Fruit fly (Drosophila melanogaster) whole organism, embryonic: ENCODE measurements around the gene ClpX.
A peak's percentile ranks its signal among the peaks of the same experiment; 100 is the strongest.

Experiments
- B-H1 ChIP-seq: fragments of 200-800 bp; sonication (Bioruptor generic); IDR thresholded peaks from 3 replicates; pipeline ENCODE4 v1.3.6; 2022; ENCODE audit warnings: missing biosample characterization, missing genetic modification characterization
- BtbVII ChIP-seq: fragments of 200-800 bp; sonication (Bioruptor generic); optimal IDR thresholded peaks from 3 replicates; lab custom pipeline; 2017; ENCODE audit warnings: missing biosample characterization, mild to moderate bottlenecking, missing genetic modification characterization
- CG10462 ChIP-seq: fragments of 200-800 bp; sonication (Bioruptor generic); optimal IDR thresholded peaks from 2 replicates; lab custom pipeline; 2016; ENCODE audit warnings: missing biosample characterization, missing genetic modification characterization
- CG10959 ChIP-seq: fragments of 200-800 bp; sonication (Bioruptor generic); IDR thresholded peaks from 2 replicates; pipeline ENCODE4 v1.3.6; 2022; ENCODE audit warnings: missing biosample characterization, missing genetic modification characterization
- CG14050 ChIP-seq: fragments of 200-800 bp; sonication (Bioruptor generic); IDR thresholded peaks from 3 replicates; pipeline ENCODE4 v1.3.6; 2022; ENCODE audit warnings: missing biosample characterization, missing genetic modification characterization
- CG15696 ChIP-seq: fragments of 200-800 bp; sonication (Bioruptor generic); optimal IDR thresholded peaks from 2 replicates; lab custom pipeline; 2019; ENCODE audit warnings: missing biosample characterization, mild to moderate bottlenecking, missing genetic modification characterization, moderate library complexity
- CG16779 ChIP-seq: fragments of 200-800 bp; sonication (Bioruptor generic); IDR thresholded peaks from 2 replicates; pipeline ENCODE4 v1.3.6; 2022; ENCODE audit warnings: missing biosample characterization, missing genetic modification characterization
- CG16813 ChIP-seq: fragments of 200-800 bp; sonication (Bioruptor generic); IDR thresholded peaks from 3 replicates; pipeline ENCODE4 v1.3.6; 2022; ENCODE audit warnings: missing biosample characterization, missing genetic modification characterization; ENCODE audit not compliant: partially characterized antibody
- CG17361 ChIP-seq: fragments of 200-800 bp; sonication (Bioruptor generic); IDR thresholded peaks from 3 replicates; pipeline ENCODE4 v1.3.6; 2022; ENCODE audit warnings: missing biosample characterization, missing genetic modification characterization
- CG17802 ChIP-seq: fragments of 200-800 bp; sonication (Bioruptor generic); optimal IDR thresholded peaks from 2 replicates; lab custom pipeline; 2018; ENCODE audit warnings: missing biosample characterization, mild to moderate bottlenecking, missing genetic modification characterization, moderate library complexity
- CG2120 ChIP-seq: fragments of 200-800 bp; sonication (Bioruptor generic); optimal IDR thresholded peaks from 3 replicates; lab custom pipeline; 2016; ENCODE audit warnings: missing biosample characterization, missing genetic modification characterization
- CG32767 ChIP-seq: fragments of 200-800 bp; sonication (Bioruptor generic); IDR thresholded peaks from 2 replicates; pipeline ENCODE4 v1.3.6; 2022; ENCODE audit warnings: missing biosample characterization, missing genetic modification characterization
- CG34422 ChIP-seq: fragments of 200-800 bp; sonication (Bioruptor generic); IDR thresholded peaks from 3 replicates; pipeline ENCODE4 v1.3.6; 2022; ENCODE audit warnings: missing biosample characterization, missing genetic modification characterization
- CG4328 ChIP-seq: fragments of 200-800 bp; sonication (Bioruptor generic); optimal IDR thresholded peaks from 3 replicates; lab custom pipeline; 2017; ENCODE audit warnings: missing biosample characterization, missing genetic modification reagents, missing genetic modification characterization
- CG43689 ChIP-seq: fragments of 200-800 bp; sonication (Bioruptor generic); IDR thresholded peaks from 2 replicates; pipeline ENCODE4 v1.3.6; 2022; ENCODE audit warnings: missing biosample characterization, missing genetic modification characterization
- CG4617 ChIP-seq: fragments of 200-800 bp; sonication (Bioruptor generic); optimal IDR thresholded peaks from 3 replicates; lab custom pipeline; 2016; ENCODE audit warnings: missing biosample characterization, missing genetic modification characterization, borderline replicate concordance
- CG6254 ChIP-seq: fragments of 200-800 bp; sonication (Bioruptor generic); optimal IDR thresholded peaks from 3 replicates; lab custom pipeline; 2017; ENCODE audit warnings: mild to moderate bottlenecking, missing biosample characterization, missing genetic modification reagents, missing genetic modification characterization
- CG7786 ChIP-seq: fragments of 200-800 bp; sonication (Bioruptor generic); optimal IDR thresholded peaks from 2 replicates; lab custom pipeline; 2016; ENCODE audit warnings: missing biosample characterization, missing genetic modification characterization
- CG7963 ChIP-seq: fragments of 200-800 bp; sonication (Bioruptor generic); IDR thresholded peaks from 3 replicates; pipeline ENCODE4 v1.3.6; 2022; ENCODE audit warnings: missing biosample characterization, missing genetic modification characterization; ENCODE audit not compliant: partially characterized antibody
- CG8765 ChIP-seq: fragments of 200-800 bp; sonication (Bioruptor generic); IDR thresholded peaks from 2 replicates; pipeline ENCODE4 v1.3.6; 2022; ENCODE audit warnings: missing biosample characterization, missing genetic modification characterization
- CG9817 ChIP-seq: fragments of 200-800 bp; sonication (Bioruptor generic); optimal IDR thresholded peaks from 2 replicates; lab custom pipeline; 2018; ENCODE audit warnings: missing biosample characterization, mild to moderate bottlenecking, missing genetic modification characterization, moderate library complexity
- D ChIP-seq, 2 experiments: fragments of 200-800 bp in 1 of 2; fragments of >200 bp in 1 of 2; sonication (Bioruptor generic) in 1 of 2; optimal IDR thresholded peaks; 2 replicates in 1 of 2; 3 replicates in 1 of 2; lab custom pipeline; 2017; ENCODE audit warnings: mild to moderate bottlenecking in 1 of 2, missing biosample characterization in 1 of 2, missing genetic modification characterization in 1 of 2, missing genetic modification reagents in 1 of 2
- Dad ChIP-seq: fragments of 200-800 bp; sonication (Bioruptor generic); optimal IDR thresholded peaks from 3 replicates; lab custom pipeline; 2016; ENCODE audit warnings: missing biosample characterization, missing genetic modification characterization
- HLH4C ChIP-seq: fragments of 200-800 bp; sonication (Bioruptor generic); IDR thresholded peaks from 3 replicates; pipeline ENCODE4 v1.3.6; 2022; ENCODE audit warnings: missing biosample characterization, missing genetic modification characterization; ENCODE audit not compliant: partially characterized antibody
- Hey ChIP-seq: fragments of 200-800 bp; sonication (Bioruptor generic); optimal IDR thresholded peaks from 3 replicates; lab custom pipeline; 2018; ENCODE audit warnings: missing biosample characterization, mild to moderate bottlenecking, missing genetic modification characterization
- Lim3 ChIP-seq: fragments of 200-800 bp; sonication (Bioruptor generic); IDR thresholded peaks from 2 replicates; pipeline ENCODE4 v1.3.6; 2022; ENCODE audit warnings: missing biosample characterization, missing genetic modification characterization
- MESR4 ChIP-seq: fragments of 200-800 bp; sonication (Bioruptor generic); optimal IDR thresholded peaks from 2 replicates; lab custom pipeline; 2018; ENCODE audit warnings: missing biosample characterization, mild to moderate bottlenecking, missing genetic modification characterization, moderate library complexity
- Mrtf ChIP-seq: fragments of 200-800 bp; sonication (Bioruptor generic); IDR thresholded peaks from 3 replicates; pipeline ENCODE4 v1.3.6; 2022; ENCODE audit warnings: missing biosample characterization, missing genetic modification characterization
- NFAT ChIP-seq: fragments of 200-800 bp; sonication (Bioruptor generic); IDR thresholded peaks from 2 replicates; pipeline ENCODE4 v1.3.6; 2022; ENCODE audit warnings: missing biosample characterization, missing genetic modification characterization
- Neu2 ChIP-seq: fragments of 200-800 bp; sonication (Bioruptor generic); optimal IDR thresholded peaks from 3 replicates; lab custom pipeline; 2016; ENCODE audit warnings: missing biosample characterization, missing genetic modification characterization, borderline replicate concordance
- Oli ChIP-seq: fragments of 200-800 bp; sonication (Bioruptor generic); optimal IDR thresholded peaks from 2 replicates; lab custom pipeline; 2018; ENCODE audit warnings: missing biosample characterization, mild to moderate bottlenecking, missing genetic modification characterization, moderate library complexity
- Six4 ChIP-seq: fragments of 200-800 bp; sonication (Bioruptor generic); optimal IDR thresholded peaks from 2 replicates; lab custom pipeline; 2016; ENCODE audit warnings: missing biosample characterization, missing genetic modification characterization
- Vsx1 ChIP-seq: fragments of 200-800 bp; sonication (Bioruptor generic); optimal IDR thresholded peaks from 2 replicates; lab custom pipeline; 2017; ENCODE audit warnings: missing biosample characterization, mild to moderate bottlenecking, missing genetic modification characterization, missing genetic modification reagents
- ato ChIP-seq: fragments of 200-800 bp; sonication (Bioruptor generic); IDR thresholded peaks from 2 replicates; pipeline ENCODE4 v1.3.6; 2022; ENCODE audit warnings: missing biosample characterization, missing genetic modification characterization; ENCODE audit not compliant: partially characterized antibody
- bsh ChIP-seq, 2 experiments: fragments of 200-800 bp; sonication (Bioruptor generic); optimal IDR thresholded peaks; 2 replicates each; lab custom pipeline; 2017 to 2018; ENCODE audit warnings: mild to moderate bottlenecking in 2 of 2, missing biosample characterization in 2 of 2, missing genetic modification characterization in 2 of 2, moderate library complexity in 1 of 2
- chn ChIP-seq: fragments of 200-800 bp; sonication (Bioruptor generic); optimal IDR thresholded peaks from 2 replicates; lab custom pipeline; 2016; ENCODE audit warnings: missing biosample characterization, missing genetic modification characterization
- emc ChIP-seq: fragments of 200-800 bp; sonication (Bioruptor generic); optimal IDR thresholded peaks from 2 replicates; lab custom pipeline; 2016; ENCODE audit warnings: missing biosample characterization, missing genetic modification characterization
- gro ChIP-seq: fragments of 200-800 bp; sonication (Bioruptor generic); optimal IDR thresholded peaks from 2 replicates; lab custom pipeline; 2016; ENCODE audit warnings: missing biosample characterization, missing genetic modification characterization
- hbn ChIP-seq: fragments of 200-800 bp; sonication (Bioruptor generic); IDR thresholded peaks from 2 replicates; pipeline ENCODE4 v1.3.6; 2022; ENCODE audit warnings: missing biosample characterization, missing genetic modification characterization; ENCODE audit not compliant: partially characterized antibody
- ind ChIP-seq: fragments of 200-800 bp; sonication (Bioruptor generic); optimal IDR thresholded peaks from 3 replicates; lab custom pipeline; 2016; ENCODE audit warnings: missing biosample characterization, missing genetic modification characterization
- nerfin-1 ChIP-seq: fragments of 200-800 bp; sonication (Bioruptor generic); optimal IDR thresholded peaks from 3 replicates; lab custom pipeline; 2019; ENCODE audit warnings: missing biosample characterization, mild to moderate bottlenecking, missing genetic modification characterization, moderate library complexity
- nerfin-2 ChIP-seq: fragments of 200-800 bp; sonication (Bioruptor generic); IDR thresholded peaks from 2 replicates; pipeline ENCODE4 v1.3.6; 2022; ENCODE audit warnings: missing biosample characterization, missing genetic modification characterization; ENCODE audit not compliant: partially characterized antibody
- nmo ChIP-seq: fragments of 200-800 bp; sonication (Bioruptor generic); optimal IDR thresholded peaks from 2 replicates; lab custom pipeline; 2018; ENCODE audit warnings: missing biosample characterization, mild to moderate bottlenecking, missing genetic modification characterization, moderate library complexity
- org-1 ChIP-seq: fragments of 200-800 bp; sonication (Bioruptor generic); optimal IDR thresholded peaks from 2 replicates; lab custom pipeline; 2017; ENCODE audit warnings: missing biosample characterization, missing genetic modification characterization
- pan ChIP-seq, 4 experiments: fragments of >200 bp in 3 of 4; fragments of 200-800 bp in 1 of 4; sonication (Bioruptor generic) in 1 of 4; optimal IDR thresholded peaks in 3 of 4; IDR thresholded peaks in 1 of 4; 2 replicates each; pipeline versions ENCODE4 v1.3.6 to Lab custom; 2017 to 2022; ENCODE audit warnings: missing biosample characterization in 2 of 4, missing genetic modification characterization in 2 of 4, mixed read lengths in 1 of 4
- ranshi ChIP-seq: fragments of 200-800 bp; sonication (Bioruptor generic); IDR thresholded peaks from 2 replicates; pipeline ENCODE4 v1.3.6; 2022; ENCODE audit warnings: missing biosample characterization, missing genetic modification characterization
- scrt ChIP-seq: fragments of 200-800 bp; sonication (Bioruptor generic); optimal IDR thresholded peaks from 2 replicates; lab custom pipeline; 2018; ENCODE audit warnings: missing biosample characterization, mild to moderate bottlenecking, missing genetic modification characterization, moderate library complexity
- shn ChIP-seq: fragments of 200-800 bp; sonication (Bioruptor generic); optimal IDR thresholded peaks from 3 replicates; lab custom pipeline; 2016; ENCODE audit warnings: missing biosample characterization, missing genetic modification characterization

ClpX gene

DNA sequence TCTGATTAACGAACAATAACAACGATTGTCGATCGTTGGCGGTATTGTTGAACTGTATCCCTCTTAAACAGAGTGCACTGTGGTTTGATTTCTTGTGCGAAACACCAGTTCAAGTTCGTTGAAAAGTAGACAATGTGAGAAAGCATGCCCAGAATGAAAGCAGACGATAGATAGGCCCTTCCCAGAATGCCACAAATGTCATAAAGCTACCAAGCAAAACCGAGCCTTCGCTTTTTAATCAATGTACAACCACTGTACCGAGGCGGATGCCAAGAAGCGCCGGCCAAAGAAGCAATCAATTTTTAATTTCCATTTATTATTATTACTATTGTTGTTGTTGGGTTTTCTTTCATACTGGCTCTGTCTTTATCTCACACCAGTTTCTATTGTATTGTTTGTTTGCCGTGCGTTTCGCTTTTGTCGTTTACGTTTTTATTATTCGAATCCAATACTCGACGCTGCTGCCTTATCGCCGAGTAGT, 5.4 kb upstream of the ClpX start (continued):
- TF ChIP-seq CG43689 (GFP tag; lab: Robert Waterston, UW): peak; percentile 66
- TF ChIP-seq CG32767 (GFP tag; lab: Robert Waterston, UW): peak; percentile 83; the same call in 1 of the 2 replicates
- peak; percentile 79 for TF ChIP-seq Six4 (GFP tag; lab: Kevin White, UChicago)
- peak; percentile 29 to 80 for TF ChIP-seq bsh (GFP tag; optimal IDR thresholded peaks at IDR 0.05; lab: Kevin White, UChicago)
- TF ChIP-seq org-1 (GFP tag; lab: Kevin White, UChicago): peak; percentile 77
- TF ChIP-seq CG6254 (GFP tag; lab: Kevin White, UChicago): peak; percentile 50
- TF ChIP-seq nerfin-1 (tag; lab: Kevin White, UChicago): no peak
- TF ChIP-seq ind (GFP tag; lab: Kevin White, UChicago): peak; percentile 88
- TF ChIP-seq ato (GFP tag; lab: Robert Waterston, UW): no peak
- TF ChIP-seq BtbVII (GFP tag; lab: Kevin White, UChicago): peak; percentile 70
- peak; percentile 67 for TF ChIP-seq CG17361 (GFP tag; lab: Robert Waterston, UW)
- peak; percentile 79 for TF ChIP-seq ranshi (GFP tag; lab: Robert Waterston, UW)
- TF ChIP-seq Oli (tag; lab: Kevin White, UChicago): peak; percentile 88
- peak; percentile 89 for TF ChIP-seq CG34422 (GFP tag; lab: Robert Waterston, UW)
- TF ChIP-seq Dad (GFP tag; lab: Kevin White, UChicago): peak; percentile 74
- peak; percentile 81 for TF ChIP-seq NFAT
- TF ChIP-seq CG7786 (GFP tag; lab: Kevin White, UChicago): peak; percentile 77
- no peak for TF ChIP-seq MESR4
- no peak for TF ChIP-seq HLH4C (GFP tag; lab: Robert Waterston, UW)
- TF ChIP-seq shn (GFP tag; lab: Kevin White, UChicago): peak; percentile 78
- peak; percentile 17 for TF ChIP-seq Hey (tag; lab: Kevin White, UChicago)
- TF ChIP-seq CG8765 (GFP tag; lab: Robert Waterston, UW): peak; percentile 57; the same call in 1 of the 2 replicates
- peak; percentile 60 for TF ChIP-seq nmo
- TF ChIP-seq CG9817 (tag; lab: Kevin White, UChicago): peak; percentile 65
- TF ChIP-seq CG15696 (tag; lab: Kevin White, UChicago): no peak
- peak; percentile 66 for TF ChIP-seq Lim3 (GFP tag; lab: Robert Waterston, UW)
- TF ChIP-seq CG17802 (tag; lab: Kevin White, UChicago): peak; percentile 43
- TF ChIP-seq CG16813 (GFP tag; lab: Robert Waterston, UW): no peak
- TF ChIP-seq B-H1 (GFP tag; lab: Robert Waterston, UW): peak; percentile 72
- peak; percentile 68 for TF ChIP-seq CG10462 (GFP tag; lab: Kevin White, UChicago)
- TF ChIP-seq CG14050: peak; percentile 84
- peak; percentile 83 for TF ChIP-seq chn (GFP tag; lab: Kevin White, UChicago)
- peak; percentile 34 for TF ChIP-seq emc (GFP tag; lab: Kevin White, UChicago)
- TF ChIP-seq CG2120 (GFP tag; lab: Kevin White, UChicago): peak; percentile 91
- TF ChIP-seq Neu2 (GFP tag; lab: Kevin White, UChicago): no peak
- TF ChIP-seq pan (optimal IDR thresholded peaks at IDR 0.05; lab: Kevin White, UChicago): no peak
- TF ChIP-seq pan (GFP tag; optimal IDR thresholded peaks at IDR 0.05 in 1 of 2, IDR thresholded peaks at IDR 0.05 in 1 of 2): peak in 1 of 2 experiments; percentile 91
- peak; percentile 55 for TF ChIP-seq CG4617 (GFP tag; lab: Kevin White, UChicago)
- TF ChIP-seq D (optimal IDR thresholded peaks at IDR 0.05; lab: Kevin White, UChicago): no peak
- TF ChIP-seq D (GFP tag; optimal IDR thresholded peaks at IDR 0.05; lab: Kevin White, UChicago): peak; percentile 67
- peak; percentile 87 for TF ChIP-seq gro (GFP tag; lab: Kevin White, UChicago)
- peak; percentile 82 for TF ChIP-seq Mrtf (GFP tag; lab: Robert Waterston, UW)
- TF ChIP-seq CG10959 (GFP tag; lab: Robert Waterston, UW): peak; percentile 69
- TF ChIP-seq scrt (GFP tag; lab: Kevin White, UChicago): peak; percentile 54
- peak; percentile 68; the same call in 1 of the 2 replicates for TF ChIP-seq CG16779
- no peak for TF ChIP-seq nerfin-2 (GFP tag; lab: Robert Waterston, UW)
- TF ChIP-seq hbn: no peak
- peak; percentile 3 for TF ChIP-seq CG4328 (GFP tag; lab: Kevin White, UChicago)
- no peak for TF ChIP-seq CG7963
- peak; percentile 59 for TF ChIP-seq Vsx1 (GFP tag; lab: Kevin White, UChicago)
